Fruit fly (Drosophila melanogaster) whole organism, embryonic: ENCODE measurements around the gene CG7974.

Source experiments
- Awh ChIP-seq: fragments of 200-800 bp; sonication (Bioruptor generic); IDR thresholded peaks from 2 replicates; pipeline ENCODE4, ENCODE4 v1.3.6; 2022; ENCODE audit warnings: missing biosample characterization, missing genetic modification characterization
- CG10366 ChIP-seq: fragments of 200-800 bp; sonication (Bioruptor generic); IDR thresholded peaks from 2 replicates; pipeline ENCODE4 v1.3.6; 2022; ENCODE audit warnings: missing biosample characterization, missing genetic modification characterization
- CG11247 ChIP-seq: fragments of 200-800 bp; sonication (Bioruptor generic); IDR thresholded peaks from 2 replicates; pipeline ENCODE4 v1.3.6; 2022; ENCODE audit warnings: missing biosample characterization, missing genetic modification characterization
- CG11504 ChIP-seq: fragments of 200-800 bp; sonication (Bioruptor generic); optimal IDR thresholded peaks from 3 replicates; lab custom pipeline; 2019; ENCODE audit warnings: missing biosample characterization, mild to moderate bottlenecking, missing genetic modification characterization, moderate library complexity
- CG11695 ChIP-seq: fragments of 200-800 bp; sonication (Bioruptor generic); IDR thresholded peaks from 3 replicates; pipeline ENCODE4 v1.3.6; 2022; ENCODE audit warnings: missing biosample characterization, missing genetic modification characterization
- CG11696 ChIP-seq: fragments of 200-800 bp; sonication (Bioruptor generic); IDR thresholded peaks from 2 replicates; pipeline ENCODE4 v1.3.6; 2022; ENCODE audit warnings: missing biosample characterization, missing genetic modification characterization
- CG12299 ChIP-seq: fragments of 200-800 bp; sonication (Bioruptor generic); optimal IDR thresholded peaks from 2 replicates; lab custom pipeline; 2018; ENCODE audit warnings: missing biosample characterization, mild to moderate bottlenecking, missing genetic modification characterization
- CG14441 ChIP-seq: fragments of 200-800 bp; sonication (Bioruptor generic); IDR thresholded peaks from 2 replicates; pipeline ENCODE4 v1.3.6; 2022; ENCODE audit warnings: missing biosample characterization, missing genetic modification characterization
- CG1603 ChIP-seq: fragments of 200-800 bp; sonication (Bioruptor generic); optimal IDR thresholded peaks from 2 replicates; lab custom pipeline; 2019; ENCODE audit warnings: missing biosample characterization, mild to moderate bottlenecking, missing genetic modification characterization, moderate library complexity
- CG17328 ChIP-seq: fragments of 200-800 bp; sonication (Bioruptor generic); IDR thresholded peaks from 2 replicates; pipeline ENCODE4 v1.3.6; 2022; ENCODE audit warnings: missing biosample characterization, missing genetic modification characterization
- CG34422 ChIP-seq: fragments of 200-800 bp; sonication (Bioruptor generic); IDR thresholded peaks from 3 replicates; pipeline ENCODE4 v1.3.6; 2022; ENCODE audit warnings: missing biosample characterization, missing genetic modification characterization
- CG3847 ChIP-seq: fragments of 200-800 bp; sonication (Bioruptor generic); IDR thresholded peaks from 2 replicates; pipeline ENCODE4 v1.3.6; 2022; ENCODE audit warnings: missing biosample characterization, missing genetic modification characterization
- CG4404 ChIP-seq: fragments of 200-800 bp; sonication (Bioruptor generic); IDR thresholded peaks from 2 replicates; pipeline ENCODE4 v1.3.6; 2022; ENCODE audit warnings: missing biosample characterization, missing genetic modification characterization
- CG4820 ChIP-seq: fragments of 200-800 bp; sonication (Bioruptor generic); optimal IDR thresholded peaks from 3 replicates; lab custom pipeline; 2016; ENCODE audit warnings: missing biosample characterization, missing genetic modification characterization
- CG8765 ChIP-seq: fragments of 200-800 bp; sonication (Bioruptor generic); IDR thresholded peaks from 2 replicates; pipeline ENCODE4 v1.3.6; 2022; ENCODE audit warnings: missing biosample characterization, missing genetic modification characterization
- Dfd ChIP-seq, 2 experiments: fragments of >200 bp; optimal IDR thresholded peaks; 2 replicates each; lab custom pipeline; 2017; ENCODE audit warnings: missing biosample characterization in 2 of 2, missing genetic modification characterization in 2 of 2
- Ets65A ChIP-seq: fragments of 200-800 bp; sonication (Bioruptor generic); peaks from one replicate; lab custom pipeline; 2016; ENCODE audit warnings: missing biosample characterization, missing genetic modification characterization
- Hr78 ChIP-seq, 2 experiments: fragments of 200-800 bp in 1 of 2; fragments of >200 bp in 1 of 2; sonication (Bioruptor generic) in 1 of 2; optimal IDR thresholded peaks; 2 replicates each; lab custom pipeline; 2017 to 2019; ENCODE audit warnings: missing biosample characterization in 2 of 2, missing genetic modification characterization in 2 of 2, mild to moderate bottlenecking in 1 of 2, moderate library complexity in 1 of 2
- Lpt ChIP-seq: fragments of >200 bp; optimal IDR thresholded peaks from 2 replicates; lab custom pipeline; 2018; ENCODE audit warnings: missing biosample characterization, missing genetic modification characterization
- Oli ChIP-seq: fragments of 200-800 bp; sonication (Bioruptor generic); optimal IDR thresholded peaks from 2 replicates; lab custom pipeline; 2018; ENCODE audit warnings: missing biosample characterization, mild to moderate bottlenecking, missing genetic modification characterization, moderate library complexity
- Ptx1 ChIP-seq: fragments of 200-800 bp; sonication (Bioruptor generic); IDR thresholded peaks from 2 replicates; pipeline ENCODE4 v1.3.6; 2022; ENCODE audit warnings: missing biosample characterization, missing genetic modification characterization
- Rfx ChIP-seq: fragments of 200-800 bp; sonication (Bioruptor generic); IDR thresholded peaks from 2 replicates; pipeline ENCODE4 v1.3.6; 2022; ENCODE audit warnings: missing biosample characterization, missing genetic modification characterization
- Rx ChIP-seq: fragments of 200-800 bp; sonication (Bioruptor generic); IDR thresholded peaks from 2 replicates; pipeline ENCODE4 v1.3.6; 2022; ENCODE audit warnings: missing biosample characterization, missing genetic modification characterization
- Trl ChIP-seq, 3 experiments: fragments of >200 bp in 2 of 3; fragments of 200-800 bp in 1 of 3; sonication (Bioruptor generic) in 1 of 3; optimal IDR thresholded peaks; 2 replicates in 1 of 3; 3 replicates in 2 of 3; lab custom pipeline; 2016 to 2017; ENCODE audit warnings: missing biosample characterization in 1 of 3, missing genetic modification characterization in 1 of 3
- Xrp1 ChIP-seq: fragments of 200-800 bp; sonication (Bioruptor generic); IDR thresholded peaks from 2 replicates; pipeline ENCODE4 v1.3.6; 2022; ENCODE audit warnings: missing biosample characterization, missing genetic modification characterization
- ara ChIP-seq: fragments of 200-800 bp; sonication (Bioruptor generic); IDR thresholded peaks from 2 replicates; pipeline ENCODE4 v1.3.6; 2022; ENCODE audit warnings: missing biosample characterization, missing genetic modification characterization
- bsh ChIP-seq, 2 experiments: fragments of 200-800 bp; sonication (Bioruptor generic); optimal IDR thresholded peaks; 2 replicates each; lab custom pipeline; 2017 to 2018; ENCODE audit warnings: mild to moderate bottlenecking in 2 of 2, missing biosample characterization in 2 of 2, missing genetic modification characterization in 2 of 2, moderate library complexity in 1 of 2
- ci ChIP-seq: fragments of 200-800 bp; sonication (Bioruptor generic); IDR thresholded peaks from 3 replicates; pipeline ENCODE4 v1.3.6; 2022; ENCODE audit warnings: missing biosample characterization, missing genetic modification characterization
- corto ChIP-seq: fragments of 200-800 bp; sonication (Bioruptor generic); optimal IDR thresholded peaks from 2 replicates; lab custom pipeline; 2016; ENCODE audit warnings: missing biosample characterization, mild to moderate bottlenecking, missing genetic modification characterization, moderate library complexity
- croc ChIP-seq: fragments of 200-800 bp; sonication (Bioruptor generic); conservative IDR thresholded peaks from 3 replicates; pipeline ENCODE4 v1.3.6; 2022; ENCODE audit warnings: missing biosample characterization, missing genetic modification characterization
- dmrt11E ChIP-seq: fragments of 200-800 bp; sonication (Bioruptor generic); optimal IDR thresholded peaks from 3 replicates; lab custom pipeline; 2018; ENCODE audit warnings: missing biosample characterization, mild to moderate bottlenecking, missing genetic modification characterization, moderate library complexity
- dysf ChIP-seq: fragments of 200-800 bp; sonication (Bioruptor generic); IDR thresholded peaks from 3 replicates; pipeline ENCODE4 v1.3.6; 2022; ENCODE audit warnings: missing biosample characterization, missing genetic modification characterization
- gt ChIP-seq: fragments of 200-800 bp; sonication (Bioruptor generic); IDR thresholded peaks from 2 replicates; pipeline ENCODE4 v1.3.6; 2022; ENCODE audit warnings: missing biosample characterization, missing genetic modification characterization
- kni ChIP-seq: fragments of 200-800 bp; sonication (Bioruptor generic); optimal IDR thresholded peaks from 3 replicates; lab custom pipeline; 2017; ENCODE audit warnings: mild to moderate bottlenecking, missing biosample characterization, missing genetic modification reagents, missing genetic modification characterization
- lmd ChIP-seq: fragments of 200-800 bp; sonication (Bioruptor generic); IDR thresholded peaks from 2 replicates; pipeline ENCODE4 v1.3.6; 2022; ENCODE audit warnings: missing biosample characterization, missing genetic modification characterization
- lov ChIP-seq, 2 experiments: fragments of 200-800 bp in 1 of 2; fragments of >200 bp in 1 of 2; sonication (Bioruptor generic) in 1 of 2; IDR thresholded peaks in 1 of 2; optimal IDR thresholded peaks in 1 of 2; 2 replicates in 1 of 2; 3 replicates in 1 of 2; pipeline versions ENCODE4 v1.3.6 to Lab custom; 2017 to 2022; ENCODE audit warnings: missing biosample characterization in 1 of 2, missing genetic modification characterization in 1 of 2
- nmo ChIP-seq: fragments of 200-800 bp; sonication (Bioruptor generic); optimal IDR thresholded peaks from 2 replicates; lab custom pipeline; 2018; ENCODE audit warnings: missing biosample characterization, mild to moderate bottlenecking, missing genetic modification characterization, moderate library complexity
- nom ChIP-seq: fragments of 200-800 bp; sonication (Bioruptor generic); optimal IDR thresholded peaks from 2 replicates; lab custom pipeline; 2017; ENCODE audit warnings: missing biosample characterization, missing genetic modification characterization, mild to moderate bottlenecking, moderate library complexity, missing genetic modification reagents
- pan ChIP-seq, 4 experiments: fragments of >200 bp in 3 of 4; fragments of 200-800 bp in 1 of 4; sonication (Bioruptor generic) in 1 of 4; optimal IDR thresholded peaks in 3 of 4; IDR thresholded peaks in 1 of 4; 2 replicates each; pipeline versions ENCODE4 v1.3.6 to Lab custom; 2017 to 2022; ENCODE audit warnings: missing biosample characterization in 2 of 4, missing genetic modification characterization in 2 of 4, mixed read lengths in 1 of 4
- pita ChIP-seq: fragments of 200-800 bp; sonication (Bioruptor generic); optimal IDR thresholded peaks from 2 replicates; lab custom pipeline; 2017; ENCODE audit warnings: missing biosample characterization, mild to moderate bottlenecking, missing genetic modification characterization
- row ChIP-seq: fragments of 200-800 bp; sonication (Bioruptor generic); IDR thresholded peaks from 3 replicates; pipeline ENCODE4 v1.3.6; 2022; ENCODE audit warnings: missing biosample characterization, missing genetic modification characterization
- sens ChIP-seq: fragments of 200-800 bp; sonication (Bioruptor generic); peaks from one replicate; lab custom pipeline; 2016; ENCODE audit warnings: missing biosample characterization, missing genetic modification characterization
- sisA ChIP-seq: fragments of 200-800 bp; sonication (Bioruptor generic); IDR thresholded peaks from 2 replicates; pipeline ENCODE4 v1.3.6; 2022; ENCODE audit warnings: missing biosample characterization, missing genetic modification characterization
- slbo ChIP-seq: fragments of 200-800 bp; sonication (Bioruptor generic); IDR thresholded peaks from 2 replicates; pipeline ENCODE4 v1.3.6; 2022; ENCODE audit warnings: missing biosample characterization, missing genetic modification characterization
- stc ChIP-seq: fragments of 200-800 bp; sonication (Bioruptor generic); IDR thresholded peaks from 2 replicates; pipeline ENCODE4 v1.3.6; 2022; ENCODE audit warnings: missing biosample characterization, missing genetic modification characterization
- vvl ChIP-seq: fragments of 200-800 bp; sonication (Bioruptor generic); IDR thresholded peaks from 2 replicates; pipeline ENCODE4 v1.3.6; 2022; ENCODE audit warnings: missing biosample characterization, missing genetic modification characterization
- zfh1 ChIP-seq: fragments of 200-800 bp; sonication (Bioruptor generic); IDR thresholded peaks from 3 replicates; pipeline ENCODE4 v1.3.6; 2022; ENCODE audit warnings: missing biosample characterization, missing genetic modification characterization

Gene CG7974

dm6 chr3L:1692122-1692786, 27.3 kb downstream of the CG7974 start:
- TF ChIP-seq dmrt11E (tag; lab: Kevin White, UChicago) (peak; percentile 43), vvl (GFP tag; lab: Robert Waterston, UW) (0 out of 2 replicates have a peak, but pooled peaks have one; percentile 30), Dfd (GFP tag; optimal IDR thresholded peaks at IDR 0.05; lab: Kevin White, UChicago) (no peak), CG11696 (peak; percentile 73), Rx (GFP tag; lab: Robert Waterston, UW) (0 out of 2 replicates have a peak, but pooled peaks have one; percentile 19), pan (optimal IDR thresholded peaks at IDR 0.05; lab: Kevin White, UChicago) (no peak), pan (GFP tag; optimal IDR thresholded peaks at IDR 0.05 in 1 of 2, IDR thresholded peaks at IDR 0.05 in 1 of 2) (peak in 1 of 2 experiments; percentile 40), lov (optimal IDR thresholded peaks at IDR 0.05; lab: Kevin White, UChicago) (no peak), lov (GFP tag; IDR thresholded peaks at IDR 0.05; lab: Robert Waterston, UW) (0 out of 3 replicates have a peak, but pooled peaks have one; percentile 13), CG4404 (0 out of 2 replicates have a peak, but pooled peaks have one; percentile 35), gt (no peak), CG3847 (GFP tag; lab: Robert Waterston, UW) (no peak), CG10366 (GFP tag; lab: Robert Waterston, UW) (peak; percentile 14; the same call in 1 of the 2 replicates), row (GFP tag; lab: Robert Waterston, UW) (peak; percentile 43; the same call in 1 of the 3 replicates), lmd (GFP tag; lab: Robert Waterston, UW) (peak; percentile 39; the same call in 1 of the 2 replicates), Trl (optimal IDR thresholded peaks at IDR 0.05; lab: Kevin White, UChicago) (no peak), Trl (GFP tag; optimal IDR thresholded peaks at IDR 0.05; lab: Kevin White, UChicago) (no peak), bsh (GFP tag; optimal IDR thresholded peaks at IDR 0.05; lab: Kevin White, UChicago) (peak in 1 of 2 experiments; percentile 80), sens (GFP tag; lab: Kevin White, UChicago) (peak; percentile 77), stc (GFP tag; lab: Robert Waterston, UW) (no peak), nmo (GFP tag; lab: Kevin White, UChicago) (peak; percentile 7), Lpt (GFP tag; lab: Kevin White, UChicago) (no peak), kni (no peak), CG11247 (GFP tag; lab: Robert Waterston, UW) (0 out of 2 replicates have a peak, but pooled peaks have one; percentile 16), Ptx1 (0 out of 2 replicates have a peak, but pooled peaks have one; percentile 14), Awh (GFP tag; lab: Robert Waterston, UW) (0 out of 2 replicates have a peak, but pooled peaks have one; percentile 34), Rfx (GFP tag; lab: Robert Waterston, UW) (no peak), ci (GFP tag; lab: Robert Waterston, UW) (peak; percentile 58; the same call in 1 of the 3 replicates), Oli (peak; percentile 25), dysf (GFP tag; lab: Robert Waterston, UW) (0 out of 3 replicates have a peak, but pooled peaks have one; percentile 14), Xrp1 (GFP tag; lab: Robert Waterston, UW) (peak; percentile 49), Ets65A (GFP tag; lab: Kevin White, UChicago) (peak; percentile 53), CG8765 (GFP tag; lab: Robert Waterston, UW) (peak; percentile 25; the same call in 1 of the 2 replicates), CG11504 (tag; lab: Kevin White, UChicago) (peak; percentile 4), ara (GFP tag; lab: Robert Waterston, UW) (0 out of 2 replicates have a peak, but pooled peaks have one; percentile 32), pita (GFP tag; lab: Kevin White, UChicago) (no peak), CG34422 (0 out of 3 replicates have a peak, but pooled peaks have one; percentile 38), CG4820 (no peak), nom (peak; percentile 77), sisA (peak; percentile 45; the same call in 1 of the 2 replicates), CG12299 (tag; lab: Kevin White, UChicago) (no peak), zfh1 (GFP tag; lab: Robert Waterston, UW) (peak; percentile 49; the same call in 2 of the 3 replicates), corto (peak; percentile 65), CG17328 (peak; percentile 45), CG11695 (0 out of 3 replicates have a peak, but pooled peaks have one; percentile 23), CG14441 (peak; percentile 35; the same call in 1 of the 2 replicates), slbo (GFP tag; lab: Robert Waterston, UW) (0 out of 2 replicates have a peak, but pooled peaks have one; percentile 7), CG1603 (tag; lab: Kevin White, UChicago) (peak; percentile 55), croc (GFP tag; lab: Robert Waterston, UW) (peak; percentile 25; the same call in 1 of the 3 replicates), Hr78 (GFP tag; optimal IDR thresholded peaks at IDR 0.05; lab: Kevin White, UChicago) (no peak)
